Fruit fly (Drosophila melanogaster): ENCODE data around the gene CG33658.

The CG33658 gene

dm6 chr3R:24850420-24850819 is 9.5 kb upstream of the CG33658 start, which contains the start of gene CG7006 (continued):
- TF ChIP-seq CG3847 (GFP tag; IDR thresholded peaks at IDR 0.05): peak; percentile 96
- TF ChIP-seq Gug (GFP tag; IDR thresholded peaks at IDR 0.05): no peak; the same call in 2 of the 4 replicates
- TF ChIP-seq CG6813 (GFP tag; optimal IDR thresholded peaks at IDR 0.05): no peak
- TF ChIP-seq CG33213 (GFP tag; optimal IDR thresholded peaks at IDR 0.05): peak; percentile 77
- TF ChIP-seq bcd (GFP tag; optimal IDR thresholded peaks at IDR 0.05): no peak
- TF ChIP-seq CG7987 (GFP tag; optimal IDR thresholded peaks at IDR 0.05): peak; percentile 35
- TF ChIP-seq Meics (GFP tag; optimal IDR thresholded peaks at IDR 0.05): peak; percentile 54
- no peak for TF ChIP-seq Asciz (GFP tag; optimal IDR thresholded peaks at IDR 0.05)
- TF ChIP-seq chinmo (GFP tag; IDR thresholded peaks at IDR 0.05; ENCODE audit: partially characterized antibody): no peak; the same call in 3 of the 4 replicates
- no peak for TF ChIP-seq Mrtf (GFP tag; IDR thresholded peaks at IDR 0.05)
- no peak for TF ChIP-seq Kr (GFP tag; optimal IDR thresholded peaks at IDR 0.05)
- TF ChIP-seq Fer2 (tag; optimal IDR thresholded peaks at IDR 0.05): peak; percentile 48
- peak; percentile 69 for TF ChIP-seq Side (GFP tag; optimal IDR thresholded peaks at IDR 0.05)
- no peak for TF ChIP-seq eve (GFP tag; optimal IDR thresholded peaks at IDR 0.05)
- peak; percentile 87 for TF ChIP-seq vfl (GFP tag; optimal IDR thresholded peaks at IDR 0.05)
- no peak for TF ChIP-seq bsh (GFP tag; optimal IDR thresholded peaks at IDR 0.05)
- no peak for TF ChIP-seq pros (GFP tag; optimal IDR thresholded peaks at IDR 0.05)
- TF ChIP-seq C15 (GFP tag; IDR thresholded peaks at IDR 0.05): no peak
- TF ChIP-seq unpg (GFP tag; optimal IDR thresholded peaks at IDR 0.05): no peak
- TF ChIP-seq tll (GFP tag; optimal IDR thresholded peaks at IDR 0.05): no peak
- TF ChIP-seq NK7.1 (GFP tag; optimal IDR thresholded peaks at IDR 0.05): peak; percentile 38
- peak; percentile 78 for TF ChIP-seq ind (GFP tag; optimal IDR thresholded peaks at IDR 0.05)
- peak; percentile 70 for TF ChIP-seq CG9817 (tag; optimal IDR thresholded peaks at IDR 0.05)
- TF ChIP-seq fru (optimal IDR thresholded peaks at IDR 0.05): no peak
- peak; percentile 80 for TF ChIP-seq NC2β (GFP tag; optimal IDR thresholded peaks at IDR 0.05)
- peak; percentile 81 for TF ChIP-seq Bteb2 (GFP tag; optimal IDR thresholded peaks at IDR 0.05)
- TF ChIP-seq org-1 (GFP tag; optimal IDR thresholded peaks at IDR 0.05): no peak
- peak; percentile 80 for TF ChIP-seq bab2 (GFP tag; optimal IDR thresholded peaks at IDR 0.05)
- no peak for TF ChIP-seq CG9797 (GFP tag; optimal IDR thresholded peaks at IDR 0.05)
- peak; percentile 86 for TF ChIP-seq CG1603 (tag; optimal IDR thresholded peaks at IDR 0.05)
- TF ChIP-seq h (optimal IDR thresholded peaks at IDR 0.05): no peak
- no peak for TF ChIP-seq gcm (GFP tag; optimal IDR thresholded peaks at IDR 0.05)
- peak; percentile 33 for TF ChIP-seq CG14965 (GFP tag; optimal IDR thresholded peaks at IDR 0.05; ENCODE audit: borderline replicate concordance)
- no peak for TF ChIP-seq CG14441 (GFP tag; IDR thresholded peaks at IDR 0.05)
- peak; percentile 86 for TF ChIP-seq CG1647 (GFP tag; optimal IDR thresholded peaks at IDR 0.05)
- peak; percentile 84 to 92 for TF ChIP-seq dpn (GFP tag; optimal IDR thresholded peaks at IDR 0.05)
- TF ChIP-seq zen (tag; optimal IDR thresholded peaks at IDR 0.05): peak; percentile 37
- peak; percentile 65 for TF ChIP-seq CG4424 (GFP tag; optimal IDR thresholded peaks at IDR 0.05)
- TF ChIP-seq oc (tag; optimal IDR thresholded peaks at IDR 0.05): no peak
- TF ChIP-seq CG11456 (GFP tag; IDR thresholded peaks at IDR 0.05): peak; percentile 85
- TF ChIP-seq insv (GFP tag; optimal IDR thresholded peaks at IDR 0.05): peak in 1 of 2 experiments; percentile 13
- TF ChIP-seq CG30403 (GFP tag; optimal IDR thresholded peaks at IDR 0.05): peak; percentile 80
- no peak for TF ChIP-seq CG3407 (GFP tag; optimal IDR thresholded peaks at IDR 0.05)
- TF ChIP-seq CG30020 (tag; optimal IDR thresholded peaks at IDR 0.05): no peak
- peak; percentile 91 for TF ChIP-seq zfh2 (GFP tag; optimal IDR thresholded peaks at IDR 0.05)
- peak; percentile 96 for TF ChIP-seq Med (GFP tag)
- no peak for TF ChIP-seq CG1529 (GFP tag; optimal IDR thresholded peaks at IDR 0.05)
- no peak for TF ChIP-seq CG6683 (GFP tag; optimal IDR thresholded peaks at IDR 0.05)
- peak; percentile 39; the same call in 1 of the 2 replicates for TF ChIP-seq ara (GFP tag; IDR thresholded peaks at IDR 0.05)
- TF ChIP-seq cg (GFP tag; optimal IDR thresholded peaks at IDR 0.05): no peak
- TF ChIP-seq Xbp1 (GFP tag; optimal IDR thresholded peaks at IDR 0.05): peak; percentile 84
